Fruit fly (Drosophila melanogaster): ENCODE results near the gene CG8003.

The CG8003 gene

dm6 chr3L:10656451-10657198 is 4.7 kb upstream of the CG8003 start (continued):
- TF ChIP-seq Neu2 (GFP tag; optimal IDR thresholded peaks at IDR 0.05; ENCODE audit: borderline replicate concordance) (no peak), Usf (GFP tag; optimal IDR thresholded peaks at IDR 0.05) (no peak), disco-r (GFP tag; optimal IDR thresholded peaks at IDR 0.05) (peak; percentile 12), Stat92E (GFP tag; optimal IDR thresholded peaks at IDR 0.05) (no peak), CG10209 (GFP tag; optimal IDR thresholded peaks at IDR 0.05) (peak; percentile 82), Pdp1 (GFP tag; optimal IDR thresholded peaks at IDR 0.05) (peak; percentile 34 to 55), trem (tag; optimal IDR thresholded peaks at IDR 0.05) (peak; percentile 0), Mrtf (GFP tag; IDR thresholded peaks at IDR 0.05) (no peak), Xbp1 (GFP tag; optimal IDR thresholded peaks at IDR 0.05) (peak; percentile 4), cas (GFP tag; IDR thresholded peaks at IDR 0.05) (no peak), CG3847 (GFP tag; IDR thresholded peaks at IDR 0.05) (no peak), Optix (GFP tag; IDR thresholded peaks at IDR 0.05) (no peak), CG18619 (GFP tag; optimal IDR thresholded peaks at IDR 0.05) (peak; percentile 70), Abd-B (GFP tag; optimal IDR thresholded peaks at IDR 0.05) (no peak), CG6813 (GFP tag; optimal IDR thresholded peaks at IDR 0.05) (peak; percentile 77), B-H2 (GFP tag; optimal IDR thresholded peaks at IDR 0.05) (peak; percentile 22), usp (GFP tag; optimal IDR thresholded peaks at IDR 0.05) (no peak), CG1792 (GFP tag; optimal IDR thresholded peaks at IDR 0.05) (peak; percentile 70), CG34224 (GFP tag; IDR thresholded peaks at IDR 0.05; ENCODE audit: partially characterized antibody) (no peak), CG9727 (GFP tag; optimal IDR thresholded peaks at IDR 0.05) (peak; percentile 70), CG10274 (GFP tag; optimal IDR thresholded peaks at IDR 0.05) (peak; percentile 29), sens-2 (GFP tag; IDR thresholded peaks at IDR 0.05) (no peak), Sry-β (GFP tag; optimal IDR thresholded peaks at IDR 0.05) (peak; percentile 26), cato (GFP tag; optimal IDR thresholded peaks at IDR 0.05; ENCODE audit: borderline replicate concordance) (peak; percentile 52), CG10366 (GFP tag; IDR thresholded peaks at IDR 0.05) (0 out of 2 replicates have a peak, but pooled peaks have one; percentile 15), CG6689 (GFP tag; IDR thresholded peaks at IDR 0.05) (no peak), gsb (GFP tag; IDR thresholded peaks at IDR 0.05) (no peak), ac (GFP tag; optimal IDR thresholded peaks at IDR 0.05) (peak; percentile 46), odd (GFP tag; optimal IDR thresholded peaks at IDR 0.05) (peak; percentile 70), so (GFP tag; IDR thresholded peaks at IDR 0.05) (peak; percentile 65; the same call in 2 of the 3 replicates), CG7745 (tag; optimal IDR thresholded peaks at IDR 0.05) (no peak), Oaz (GFP tag; IDR thresholded peaks at IDR 0.05) (no peak), Sry-δ (GFP tag; optimal IDR thresholded peaks at IDR 0.05) (peak; percentile 34), row (GFP tag; IDR thresholded peaks at IDR 0.05) (no peak), CG10462 (GFP tag; optimal IDR thresholded peaks at IDR 0.05) (peak; percentile 24), H15 (GFP tag; IDR thresholded peaks at IDR 0.05) (no peak), CG33557 (GFP tag; optimal IDR thresholded peaks at IDR 0.05) (peak; percentile 40), Camta (GFP tag; optimal IDR thresholded peaks at IDR 0.05) (peak; percentile 68), Doc2 (GFP tag; IDR thresholded peaks at IDR 0.05) (no peak), Aef1 (GFP tag; IDR thresholded peaks at IDR 0.05) (no peak), sim (GFP tag; IDR thresholded peaks at IDR 0.05) (peak; percentile 48; the same call in 1 of the 2 replicates), Asciz (GFP tag; optimal IDR thresholded peaks at IDR 0.05) (peak; percentile 91), E2f1 (GFP tag; IDR thresholded peaks at IDR 0.05) (0 out of 2 replicates have a peak, but pooled peaks have one; percentile 14), CG17186 (GFP tag; optimal IDR thresholded peaks at IDR 0.05) (no peak), CG12236 (GFP tag; optimal IDR thresholded peaks at IDR 0.05) (peak; percentile 74), Drgx (GFP tag; IDR thresholded peaks at IDR 0.05) (no peak; the same call in 1 of the 2 replicates), inv (GFP tag; IDR thresholded peaks at IDR 0.05; ENCODE audit: partially characterized antibody) (no peak), CG12744 (GFP tag; optimal IDR thresholded peaks at IDR 0.05) (peak; percentile 53), Dp (GFP tag; optimal IDR thresholded peaks at IDR 0.05) (no peak)

Data from whole organism, embryonic.